Fruit fly (Drosophila melanogaster): Measurements from ENCODE around the gene CG8679.

DNA sequence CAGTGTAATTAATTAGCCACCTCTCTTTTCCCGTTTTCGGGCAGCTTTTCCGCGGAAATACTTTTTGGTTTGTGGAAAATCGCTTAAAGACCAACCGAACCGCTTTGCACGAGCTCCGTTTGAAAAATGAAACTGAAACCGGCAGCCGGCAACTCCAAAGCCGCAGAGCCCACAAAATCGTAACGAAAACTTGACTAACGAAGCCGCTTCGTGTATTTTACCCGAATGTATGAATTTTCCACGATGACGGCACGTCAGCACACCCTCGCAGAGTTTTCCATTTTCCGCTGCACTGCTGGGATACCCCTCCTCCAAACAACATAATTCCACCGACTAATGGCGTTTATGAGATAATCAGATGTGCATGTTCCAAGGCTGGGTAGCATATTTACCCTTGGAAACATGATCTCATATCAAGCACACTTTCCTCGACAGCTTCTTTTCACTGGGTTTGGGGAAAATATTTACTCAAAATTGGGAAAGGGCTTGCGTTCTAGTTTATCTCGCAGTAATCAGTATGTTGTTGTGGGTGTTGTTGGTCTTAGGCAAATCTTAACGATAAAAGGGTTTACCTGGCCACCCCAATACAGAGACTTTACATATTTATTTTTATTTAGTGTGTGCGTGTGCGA, 19.6 kb downstream of the CG8679 start, which contains the start of gene Ret:
- TF ChIP-seq CTCF (optimal IDR thresholded peaks at IDR 0.05) = no peak
- no peak for TF ChIP-seq CG8478 (optimal IDR thresholded peaks at IDR 0.05)
